Worm (Caenorhabditis elegans): ENCODE data around the gene hpo-10.

Gene hpo-10

DNA sequence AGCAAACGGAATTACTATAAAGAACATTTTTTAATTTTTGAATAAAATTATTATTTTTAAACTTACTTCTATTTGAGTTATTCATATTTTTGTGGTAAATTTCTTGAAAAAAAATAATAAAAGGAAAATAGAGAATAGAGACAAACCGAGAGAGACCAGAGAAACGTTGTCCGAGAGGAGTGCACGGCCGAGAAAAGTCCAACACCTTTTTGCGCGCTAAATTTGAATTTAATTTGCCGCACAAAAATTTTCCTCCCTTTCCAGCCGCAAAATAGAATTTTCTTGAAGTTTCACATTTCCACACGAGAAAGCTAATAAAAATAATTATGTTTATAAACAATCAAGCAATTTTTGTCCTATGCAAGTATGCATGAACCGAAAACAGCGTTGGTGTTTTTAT lies 7.5 kb upstream of the hpo-10 start, which contains the start of the genes F01F1.11 and F01F1.3 (continued):
- TF ChIP-seq nhr-28 (tag; optimal IDR thresholded peaks at IDR 0.05) (no peak), nfya-1 (tag; optimal IDR thresholded peaks at IDR 0.05; ENCODE audit: insufficient read depth) (peak; percentile 80), skn-1 (tag; optimal IDR thresholded peaks at IDR 0.05) (no peak), aly-2 (tag; optimal IDR thresholded peaks at IDR 0.05) (no peak), nhr-237 (tag; optimal IDR thresholded peaks at IDR 0.05) (no peak), mdl-1 (tag; optimal IDR thresholded peaks at IDR 0.05) (no peak), nhr-11 (tag; optimal IDR thresholded peaks at IDR 0.05) (no peak), fos-1 (tag; optimal IDR thresholded peaks at IDR 0.05) (no peak), fkh-2 (tag; optimal IDR thresholded peaks at IDR 0.05) (no peak), eor-1 (tag; optimal IDR thresholded peaks at IDR 0.05) (no peak), jun-1 (tag; optimal IDR thresholded peaks at IDR 0.05) (peak; percentile 3)

DNA sequence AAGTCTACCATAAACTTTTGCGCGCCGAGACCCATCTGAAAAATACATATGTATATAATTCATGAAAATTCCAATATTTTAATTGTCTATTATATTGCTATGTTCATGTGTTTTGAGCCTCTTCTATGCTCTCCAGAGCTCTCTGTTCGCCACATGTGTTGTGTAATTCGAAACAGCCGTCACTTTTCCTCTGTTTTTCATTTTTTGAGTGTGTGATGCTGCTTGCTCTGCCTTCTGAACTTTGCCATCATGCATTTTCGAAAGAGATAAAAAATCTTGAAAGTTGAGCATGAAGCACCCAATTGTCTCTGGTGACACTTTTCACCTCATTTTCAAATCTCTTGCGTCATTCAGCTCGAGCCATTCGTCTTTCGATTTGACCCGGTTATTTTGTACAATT lies 7.0 kb upstream of the hpo-10 start:
- TF ChIP-seq hmg-11 (tag; optimal IDR thresholded peaks at IDR 0.05): no peak
- peak; percentile 49 for TF ChIP-seq egl-5 (tag; optimal IDR thresholded peaks at IDR 0.05)

DNA sequence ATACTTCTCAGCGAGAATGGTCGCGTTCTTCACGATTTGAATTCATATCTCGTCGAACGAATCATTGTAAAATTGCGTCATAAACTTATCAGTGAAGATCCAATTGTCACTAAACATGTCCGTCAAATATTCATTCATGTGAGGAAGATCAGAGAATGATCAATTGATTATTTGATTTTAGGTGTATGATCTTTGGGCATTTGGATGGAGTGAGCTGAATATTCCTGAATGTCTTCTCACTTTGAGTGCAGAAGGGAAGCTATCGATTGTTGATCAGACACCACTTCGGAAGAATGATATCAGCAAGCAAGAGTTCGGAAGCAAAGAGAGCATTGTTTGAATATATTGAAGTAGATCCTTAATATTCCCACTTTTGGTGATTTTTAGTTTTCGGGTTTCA lies 5.0 kb upstream of the hpo-10 start:
- TF ChIP-seq ztf-11 (tag; optimal IDR thresholded peaks at IDR 0.05) (no peak), elt-1 (tag; optimal IDR thresholded peaks at IDR 0.05) (no peak), jun-1 (tag; optimal IDR thresholded peaks at IDR 0.05) (peak; percentile 48), daf-12 (tag; optimal IDR thresholded peaks at IDR 0.05) (no peak), eor-1 (tag; optimal IDR thresholded peaks at IDR 0.05) (no peak), aly-2 (tag; optimal IDR thresholded peaks at IDR 0.05) (no peak), fos-1 (tag; optimal IDR thresholded peaks at IDR 0.05) (peak; percentile 5), egl-27 (tag; optimal IDR thresholded peaks at IDR 0.05) (no peak), ZK546.5 (tag; optimal IDR thresholded peaks at IDR 0.05) (no peak), ceh-82 (tag; optimal IDR thresholded peaks at IDR 0.05) (no peak), nhr-67 (tag; optimal IDR thresholded peaks at IDR 0.05) (no peak), pha-4 (tag; optimal IDR thresholded peaks at IDR 0.05) (no peak), unc-39 (tag; optimal IDR thresholded peaks at IDR 0.05) (no peak), egl-5 (tag; optimal IDR thresholded peaks at IDR 0.05) (no peak), zag-1 (tag; optimal IDR thresholded peaks at IDR 0.05) (no peak), nhr-11 (tag; optimal IDR thresholded peaks at IDR 0.05) (no peak), unc-62 (GFP tag; optimal IDR thresholded peaks at IDR 0.05) (peak; percentile 66), mdl-1 (tag; optimal IDR thresholded peaks at IDR 0.05) (no peak), nfya-1 (tag; optimal IDR thresholded peaks at IDR 0.05; ENCODE audit: insufficient read depth) (no peak), elt-2 (tag; optimal IDR thresholded peaks at IDR 0.05) (peak; percentile 41), nhr-23 (tag; optimal IDR thresholded peaks at IDR 0.05) (peak; percentile 78), ztf-4 (tag; optimal IDR thresholded peaks at IDR 0.05) (peak; percentile 14), fkh-10 (GFP tag; optimal IDR thresholded peaks at IDR 0.05) (no peak), nhr-77 (tag; optimal IDR thresholded peaks at IDR 0.05) (no peak), ceh-28 (tag; optimal IDR thresholded peaks at IDR 0.05) (no peak), fkh-2 (tag; optimal IDR thresholded peaks at IDR 0.05) (no peak), ceh-9 (tag; optimal IDR thresholded peaks at IDR 0.05) (no peak), R02D3.7 (tag; optimal IDR thresholded peaks at IDR 0.05) (no peak), nhr-12 (tag; optimal IDR thresholded peaks at IDR 0.05) (no peak), nhr-25 (tag; optimal IDR thresholded peaks at IDR 0.05) (peak; percentile 64), lin-15B (tag; optimal IDR thresholded peaks at IDR 0.05) (no peak), lin-39 (tag; optimal IDR thresholded peaks at IDR 0.05) (no peak), ama-1 (optimal IDR thresholded peaks at IDR 0.05) (peak; percentile 96), hmg-11 (tag; optimal IDR thresholded peaks at IDR 0.05) (no peak), lsy-12 (tag; optimal IDR thresholded peaks at IDR 0.05) (peak; percentile 38), mml-1 (tag; optimal IDR thresholded peaks at IDR 0.05) (no peak), nhr-43 (tag; optimal IDR thresholded peaks at IDR 0.05; ENCODE audit: poor library complexity, severe bottlenecking) (peak; percentile 92), nhr-237 (tag; optimal IDR thresholded peaks at IDR 0.05) (no peak), sea-2 (GFP tag; optimal IDR thresholded peaks at IDR 0.05) (no peak), elt-3 (tag; optimal IDR thresholded peaks at IDR 0.05) (peak; percentile 17 to 83 (median 76)), tbx-2 (tag; optimal IDR thresholded peaks at IDR 0.05) (no peak), nhr-76 (tag; optimal IDR thresholded peaks at IDR 0.05) (peak; percentile 5), pqm-1 (tag; optimal IDR thresholded peaks at IDR 0.05) (peak; percentile 8), ceh-16 (tag; optimal IDR thresholded peaks at IDR 0.05) (no peak), skn-1 (tag; optimal IDR thresholded peaks at IDR 0.05) (no peak), snpc-4 (tag; optimal IDR thresholded peaks at IDR 0.05) (no peak), nhr-28 (tag; optimal IDR thresholded peaks at IDR 0.05) (no peak)

Data from whole organism, L3 larva.